Fruit fly (Drosophila melanogaster) Kc167 (cell line): ENCODE measurements around the gene RfC3.

Experiments used
- Myc ChIP-seq: fragments of >200 bp; optimal IDR thresholded peaks from 2 replicates; lab custom pipeline; 2017; ENCODE audit warnings: missing external identifiers
- Sin3A ChIP-seq: fragments of >200 bp; optimal IDR thresholded peaks from 2 replicates; lab custom pipeline; 2018; ENCODE audit warnings: missing external identifiers
- h ChIP-seq: fragments of >200 bp; optimal IDR thresholded peaks from 3 replicates; lab custom pipeline; 2018; ENCODE audit warnings: missing external identifiers
- insv ChIP-seq: fragments of >200 bp; optimal IDR thresholded peaks from 3 replicates; lab custom pipeline; 2018; ENCODE audit warnings: missing external identifiers
- psq ChIP-seq: fragments of >200 bp; optimal IDR thresholded peaks from 2 replicates; lab custom pipeline; 2017; ENCODE audit warnings: missing external identifiers
- ttk ChIP-seq: sonication (Bioruptor generic); optimal IDR thresholded peaks from 2 replicates; lab custom pipeline; 2017; ENCODE audit warnings: missing external identifiers

RfC3 gene

dm6 chr2L:10457191-10457899, 38.4 kb downstream of the RfC3 start, which contains the start of the genes LManI and LManII:
Gene LManI, minus strand, starts transcription at chr2L:10457241.
Gene LManII, plus strand, starts transcription at chr2L:10457658.
- TF ChIP-seq psq (lab: Kevin White, UChicago) = no peak
- TF ChIP-seq Myc (lab: Kevin White, UChicago) = no peak
- TF ChIP-seq insv (lab: Kevin White, UChicago) = no peak
- TF ChIP-seq Sin3A (lab: Kevin White, UChicago) = no peak
- no peak for TF ChIP-seq h (lab: Kevin White, UChicago)
- no peak for TF ChIP-seq ttk

DNA sequence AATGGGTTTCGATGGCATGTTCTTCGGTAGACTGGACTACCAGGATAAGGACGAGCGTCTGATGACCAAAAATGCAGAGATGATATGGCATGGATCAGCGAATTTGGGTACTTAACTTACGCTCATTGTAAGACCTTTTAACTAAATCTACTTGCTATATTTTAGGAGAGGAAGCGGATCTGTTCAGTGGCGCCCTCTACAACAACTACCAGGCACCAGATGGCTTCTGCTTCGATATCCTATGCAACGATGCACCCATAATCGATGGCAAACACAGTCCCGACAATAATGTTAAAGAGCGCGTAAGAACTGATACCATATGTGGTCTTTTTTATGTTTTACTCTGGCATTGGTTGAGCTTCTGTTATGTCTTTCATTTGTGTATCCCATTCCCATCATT, 40.0 kb downstream of the RfC3 start:
- no peak for TF ChIP-seq insv (lab: Kevin White, UChicago)
- no peak for TF ChIP-seq Sin3A (lab: Kevin White, UChicago)
- no peak for TF ChIP-seq Myc (lab: Kevin White, UChicago)
- no peak for TF ChIP-seq ttk
- no peak for TF ChIP-seq h (lab: Kevin White, UChicago)
- TF ChIP-seq psq (lab: Kevin White, UChicago) = no peak

DNA sequence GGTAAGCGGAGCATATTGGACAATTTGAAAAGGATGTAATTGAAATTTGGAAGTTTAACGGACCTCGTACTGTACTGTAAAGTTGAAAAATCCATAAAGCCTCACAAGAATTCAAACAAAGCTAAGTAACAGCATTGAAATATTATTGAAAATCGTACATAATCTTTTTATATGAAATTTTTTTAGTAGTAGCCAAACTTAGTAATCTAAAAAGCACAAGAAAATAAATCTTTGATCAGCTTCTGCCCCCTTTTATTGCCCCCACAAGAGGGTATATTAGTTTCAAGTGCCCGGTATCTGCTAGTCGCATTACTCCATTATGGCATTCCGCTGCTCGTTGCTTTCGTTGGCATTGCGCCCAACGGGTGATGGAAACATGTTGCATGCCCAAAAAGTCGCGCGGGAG, 47.9 kb downstream of the RfC3 start:
- no peak for TF ChIP-seq ttk
- no peak for TF ChIP-seq Sin3A (lab: Kevin White, UChicago)
- TF ChIP-seq insv (lab: Kevin White, UChicago) = no peak
- no peak for TF ChIP-seq psq (lab: Kevin White, UChicago)
- no peak for TF ChIP-seq h (lab: Kevin White, UChicago)
- TF ChIP-seq Myc (lab: Kevin White, UChicago) = no peak

DNA sequence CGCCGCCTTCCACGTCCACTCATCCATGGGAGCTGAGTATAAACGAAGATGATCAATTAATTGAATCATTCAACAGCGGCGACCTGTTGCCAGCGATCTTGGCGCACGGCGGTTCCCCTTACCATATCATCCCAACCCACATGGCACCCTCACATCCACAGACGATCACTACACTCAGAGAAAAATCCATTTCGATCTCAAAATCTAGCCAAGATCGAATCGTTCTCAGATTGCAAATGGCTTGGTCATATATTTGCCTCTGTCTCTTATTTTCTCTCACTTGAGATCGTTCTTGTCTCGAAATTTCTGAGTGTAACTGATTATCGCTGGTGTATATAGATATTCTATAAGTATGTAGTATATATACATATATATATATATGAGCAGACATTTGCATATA, 49.4 kb downstream of the RfC3 start:
- no peak for TF ChIP-seq psq (lab: Kevin White, UChicago)
- no peak for TF ChIP-seq Sin3A (lab: Kevin White, UChicago)
- no peak for TF ChIP-seq h (lab: Kevin White, UChicago)
- TF ChIP-seq Myc (lab: Kevin White, UChicago) = no peak
- TF ChIP-seq ttk = no peak
- TF ChIP-seq insv (lab: Kevin White, UChicago) = no peak

DNA sequence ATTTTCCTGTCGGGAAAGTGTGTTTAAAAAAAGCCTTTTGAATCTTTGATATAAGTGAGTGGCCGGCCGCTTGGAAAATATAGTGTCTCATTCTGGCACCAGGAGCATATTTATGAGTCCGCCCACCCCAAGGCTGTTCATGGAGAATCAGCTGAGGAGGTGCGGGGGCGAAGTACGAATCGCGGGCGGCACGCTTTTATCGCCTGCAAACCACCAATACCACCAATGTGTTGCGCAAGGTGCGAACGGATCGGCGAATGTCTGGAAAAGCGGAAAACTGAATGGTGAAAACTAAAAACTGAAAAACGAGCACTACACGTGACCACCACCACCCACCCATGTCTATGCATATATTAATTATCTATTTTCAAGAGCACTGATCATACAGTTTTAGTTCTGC, 50.0 kb downstream of the RfC3 start:
- TF ChIP-seq Sin3A (lab: Kevin White, UChicago) (no peak), insv (lab: Kevin White, UChicago) (no peak), Myc (lab: Kevin White, UChicago) (no peak), ttk (no peak), h (lab: Kevin White, UChicago) (no peak), psq (lab: Kevin White, UChicago) (no peak)

- TF ChIP-seq h (lab: Kevin White, UChicago) (no peak), Sin3A (lab: Kevin White, UChicago) (no peak), psq (lab: Kevin White, UChicago) (no peak), insv (lab: Kevin White, UChicago) (no peak), ttk (no peak), Myc (lab: Kevin White, UChicago) (no peak)
Measured at dm6 chr2L:10470211-10470610, 51.2 kb downstream of the RfC3 start.
